Worm (Caenorhabditis elegans): ENCODE measurements around the gene ced-10.

The ced-10 gene

DNA sequence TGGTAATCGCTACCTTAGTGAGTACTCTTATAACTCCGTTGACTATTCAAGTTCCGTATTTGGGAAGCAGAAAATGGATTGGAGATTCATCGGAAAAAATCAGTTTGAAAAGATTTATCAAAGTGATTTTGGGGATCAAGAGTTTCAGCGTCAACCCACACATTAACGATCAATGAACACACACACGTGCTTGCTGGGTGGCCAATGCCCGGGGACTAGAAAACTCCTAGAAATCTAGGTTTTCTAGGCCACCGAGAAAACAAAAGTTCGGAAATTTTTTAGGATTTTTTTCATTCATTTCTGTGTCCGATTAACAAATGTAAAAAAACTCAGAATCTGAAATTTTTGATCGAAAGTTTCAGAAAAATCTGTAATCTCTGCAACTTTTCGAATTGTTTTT is 3.4 kb downstream of the ced-10 start (continued):
- TF ChIP-seq zim-3 (tag; optimal IDR thresholded peaks at IDR 0.05), result no peak
- 0 out of 2 replicates have a peak, but pooled peaks have one; percentile 11 for TF ChIP-seq ceh-100 (GFP tag; IDR thresholded peaks at IDR 0.05)
- peak; percentile 18; the same call in 1 of the 2 replicates for TF ChIP-seq madf-6 (GFP tag; IDR thresholded peaks at IDR 0.05)
- TF ChIP-seq ceh-91 (GFP tag; IDR thresholded peaks at IDR 0.05), result no peak

DNA sequence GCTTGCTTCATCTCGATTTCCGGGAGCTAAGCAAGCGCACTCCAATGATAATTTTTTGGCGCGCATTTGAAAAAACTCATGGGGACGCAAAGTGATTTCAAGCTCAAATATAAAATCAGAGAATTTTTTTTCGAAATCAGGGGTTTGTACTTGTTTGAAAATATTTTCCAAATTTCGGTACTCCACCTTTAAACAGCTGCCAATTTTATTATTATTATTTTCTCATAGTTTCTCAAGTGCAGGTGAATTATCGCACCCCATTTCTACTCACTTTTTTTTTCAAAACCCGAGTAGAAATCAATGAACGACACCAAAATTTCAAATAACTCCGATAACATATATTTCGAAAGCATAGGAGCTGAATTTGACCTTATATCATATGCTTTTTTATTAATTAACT is 5.2 kb downstream of the ced-10 start, which contains the start of gene srz-83:
srz-83 (plus strand) TSS at position 301 of the 400 bp plus-strand sequence.
- TF ChIP-seq sptf-2 (GFP tag; optimal IDR thresholded peaks at IDR 0.05), result no peak
- no peak for TF ChIP-seq efl-1 (GFP tag; optimal IDR thresholded peaks at IDR 0.05)
- TF ChIP-seq cebp-2 (GFP tag; IDR thresholded peaks at IDR 0.05), result no peak
- TF ChIP-seq B0019.2 (GFP tag; conservative IDR thresholded peaks at IDR 0.05), result no peak

ce11 chrIV:3501981-3502736 is 7.2 kb downstream of the ced-10 start:
- TF ChIP-seq ztf-3 (GFP tag; optimal IDR thresholded peaks at IDR 0.05), result no peak
- TF ChIP-seq T07F8.4 (tag; optimal IDR thresholded peaks at IDR 0.05), result no peak
- no peak for TF ChIP-seq Y79H2A.3 (GFP tag; conservative IDR thresholded peaks at IDR 0.05)
- no peak for TF ChIP-seq rpc-1 (optimal IDR thresholded peaks at IDR 0.05)
- no peak for TF ChIP-seq rpc-1 (tag; optimal IDR thresholded peaks at IDR 0.05)
- 0 out of 2 replicates have a peak, but pooled peaks have one; percentile 35 for TF ChIP-seq ceh-58 (GFP tag; IDR thresholded peaks at IDR 0.05)
- TF ChIP-seq zfh-2 (GFP tag; conservative IDR thresholded peaks at IDR 0.05), result peak; percentile 47; the same call in 1 of the 2 replicates

- TF ChIP-seq ceh-40 (GFP tag; IDR thresholded peaks at IDR 0.05), result no peak
- no peak for TF ChIP-seq B0035.1 (tag; optimal IDR thresholded peaks at IDR 0.05)
- TF ChIP-seq sdz-38 (tag; optimal IDR thresholded peaks at IDR 0.05), result no peak
- no peak for TF ChIP-seq F22D6.2 (tag; optimal IDR thresholded peaks at IDR 0.05)
- TF ChIP-seq Y79H2A.3 (GFP tag; conservative IDR thresholded peaks at IDR 0.05), result no peak
- TF ChIP-seq nfya-1 (tag; optimal IDR thresholded peaks at IDR 0.05; ENCODE audit: borderline replicate concordance, insufficient read depth), result no peak
- TF ChIP-seq Y95B8A.8 (GFP tag; IDR thresholded peaks at IDR 0.05), result no peak
- TF ChIP-seq F39B2.1 (GFP tag; IDR thresholded peaks at IDR 0.05), result no peak
- no peak for TF ChIP-seq C17E4.6 (GFP tag; IDR thresholded peaks at IDR 0.05)
- TF ChIP-seq hrde-1 (tag; optimal IDR thresholded peaks at IDR 0.05; ENCODE audit: borderline replicate concordance), result no peak
- TF ChIP-seq madf-10 (tag; optimal IDR thresholded peaks at IDR 0.05), result no peak
- no peak for TF ChIP-seq F37B4.10 (GFP tag; IDR thresholded peaks at IDR 0.05)
- TF ChIP-seq chd-7 (tag; optimal IDR thresholded peaks at IDR 0.05), result no peak
- no peak for TF ChIP-seq die-1 (tag; optimal IDR thresholded peaks at IDR 0.05)
- TF ChIP-seq lin-40 (tag; optimal IDR thresholded peaks at IDR 0.05), result no peak
- no peak for TF ChIP-seq sea-2 (GFP tag; IDR thresholded peaks at IDR 0.05)
- no peak for TF ChIP-seq aptf-2 (GFP tag; conservative IDR thresholded peaks at IDR 0.05)
- no peak for TF ChIP-seq snpc-1.3 (tag; optimal IDR thresholded peaks at IDR 0.05; ENCODE audit: insufficient read depth)
Observed at ce11 chrIV:3497909-3498308, 11.4 kb downstream of the ced-10 start, which contains the start of gene ceh-53. TSS of gene ceh-53 (plus strand) at chrIV:3498209.

DNA sequence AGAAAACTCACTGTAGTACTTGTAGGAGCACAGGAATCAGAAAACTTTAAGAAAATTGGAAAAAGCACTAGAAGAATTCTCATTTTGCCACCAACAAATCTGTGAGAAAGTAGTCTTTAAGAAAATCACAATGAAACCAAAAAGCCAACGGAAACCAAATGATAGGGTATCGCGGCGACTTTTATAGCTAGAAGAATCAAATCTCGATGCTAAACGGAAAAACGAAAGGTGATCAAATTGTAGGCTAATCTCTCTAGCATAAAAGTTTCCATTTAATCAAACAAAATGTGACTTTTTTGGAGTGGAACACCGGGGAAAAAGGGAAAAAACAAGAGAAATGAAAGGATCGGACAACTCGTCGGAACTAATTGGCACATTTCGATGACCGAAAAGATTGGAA is 13.0 kb downstream of the ced-10 start, which contains the start of gene C09G12.17:
C09G12.17 (minus strand) TSS at position 101 of the 400 bp plus-strand sequence.
- no peak for TF ChIP-seq ekl-4 (GFP tag; IDR thresholded peaks at IDR 0.05)
- TF ChIP-seq tbx-9 (tag; optimal IDR thresholded peaks at IDR 0.05; ENCODE audit: borderline replicate concordance), result no peak
- TF ChIP-seq akir-1 (GFP tag; optimal IDR thresholded peaks at IDR 0.05), result no peak
- no peak for TF ChIP-seq nhr-27 (tag; optimal IDR thresholded peaks at IDR 0.05)
- TF ChIP-seq C17E4.6 (GFP tag; IDR thresholded peaks at IDR 0.05), result no peak
- TF ChIP-seq aptf-2 (GFP tag; conservative IDR thresholded peaks at IDR 0.05), result no peak
- no peak for TF ChIP-seq ztf-22 (GFP tag; optimal IDR thresholded peaks at IDR 0.05)
- no peak for TF ChIP-seq let-607 (tag; optimal IDR thresholded peaks at IDR 0.05)
- TF ChIP-seq die-1 (tag; optimal IDR thresholded peaks at IDR 0.05), result no peak
- TF ChIP-seq zfh-2 (GFP tag; conservative IDR thresholded peaks at IDR 0.05), result no peak
- TF ChIP-seq F39B2.1 (GFP tag; IDR thresholded peaks at IDR 0.05), result no peak
- TF ChIP-seq D2030.7 (GFP tag; IDR thresholded peaks at IDR 0.05), result no peak
- TF ChIP-seq unc-62 (GFP tag; optimal IDR thresholded peaks at IDR 0.05), result no peak

Measured in whole organism, young adult.